Fruit fly (Drosophila melanogaster) whole organism, embryonic: ENCODE measurements around the gene COX7AL2.

Experiments used
- CG10366 ChIP-seq: fragments of 200-800 bp; sonication (Bioruptor generic); IDR thresholded peaks from 2 replicates; pipeline ENCODE4 v1.3.6; 2022; ENCODE audit warnings: missing biosample characterization, missing genetic modification characterization
- CG10565 ChIP-seq: fragments of 200-800 bp; sonication (Bioruptor generic); optimal IDR thresholded peaks from 3 replicates; lab custom pipeline; 2016; ENCODE audit warnings: missing biosample characterization, mild to moderate bottlenecking, missing genetic modification characterization
- CG10979 ChIP-seq: fragments of 200-800 bp; sonication (Bioruptor generic); optimal IDR thresholded peaks from 2 replicates; lab custom pipeline; 2018; ENCODE audit warnings: missing biosample characterization, mild to moderate bottlenecking, missing genetic modification characterization, moderate library complexity
- CG11456 ChIP-seq: fragments of 200-800 bp; sonication (Bioruptor generic); IDR thresholded peaks from 3 replicates; pipeline ENCODE4 v1.3.6; 2022; ENCODE audit warnings: missing biosample characterization, missing genetic modification characterization
- CG11504 ChIP-seq: fragments of 200-800 bp; sonication (Bioruptor generic); optimal IDR thresholded peaks from 3 replicates; lab custom pipeline; 2019; ENCODE audit warnings: missing biosample characterization, mild to moderate bottlenecking, missing genetic modification characterization, moderate library complexity
- CG11696 ChIP-seq: fragments of 200-800 bp; sonication (Bioruptor generic); IDR thresholded peaks from 2 replicates; pipeline ENCODE4 v1.3.6; 2022; ENCODE audit warnings: missing biosample characterization, missing genetic modification characterization
- CG1233 ChIP-seq: fragments of 200-800 bp; sonication (Bioruptor generic); optimal IDR thresholded peaks from 4 replicates; lab custom pipeline; 2018; ENCODE audit warnings: missing biosample characterization, mild to moderate bottlenecking, missing genetic modification characterization
- CG12391 ChIP-seq: fragments of 200-800 bp; sonication (Bioruptor generic); optimal IDR thresholded peaks from 3 replicates; lab custom pipeline; 2018; ENCODE audit warnings: missing biosample characterization, mild to moderate bottlenecking, missing genetic modification characterization, moderate library complexity
- CG12659 ChIP-seq: fragments of 200-800 bp; sonication (Bioruptor generic); optimal IDR thresholded peaks from 3 replicates; lab custom pipeline; 2017; ENCODE audit warnings: mild to moderate bottlenecking, missing biosample characterization, missing genetic modification reagents, missing genetic modification characterization
- CG12769 ChIP-seq: fragments of 200-800 bp; sonication (Bioruptor generic); optimal IDR thresholded peaks from 2 replicates; lab custom pipeline; 2019; ENCODE audit warnings: missing biosample characterization, mild to moderate bottlenecking, missing genetic modification characterization, moderate library complexity
- CG15479 ChIP-seq: fragments of 200-800 bp; sonication (Bioruptor generic); optimal IDR thresholded peaks from 3 replicates; lab custom pipeline; 2019; ENCODE audit warnings: missing biosample characterization, mild to moderate bottlenecking, missing genetic modification characterization, moderate library complexity
- CG16863 ChIP-seq: fragments of 200-800 bp; sonication (Bioruptor generic); optimal IDR thresholded peaks from 3 replicates; lab custom pipeline; 2016; ENCODE audit warnings: missing biosample characterization, missing genetic modification characterization
- CG17359 ChIP-seq: fragments of 200-800 bp; sonication (Bioruptor generic); optimal IDR thresholded peaks from 3 replicates; lab custom pipeline; 2018; ENCODE audit warnings: missing biosample characterization, mild to moderate bottlenecking, missing genetic modification characterization, moderate library complexity
- CG17361 ChIP-seq: fragments of 200-800 bp; sonication (Bioruptor generic); IDR thresholded peaks from 3 replicates; pipeline ENCODE4 v1.3.6; 2022; ENCODE audit warnings: missing biosample characterization, missing genetic modification characterization
- CG18599 ChIP-seq: fragments of 200-800 bp; sonication (Bioruptor generic); optimal IDR thresholded peaks from 3 replicates; lab custom pipeline; 2017; ENCODE audit warnings: missing biosample characterization, missing genetic modification characterization, mild to moderate bottlenecking, moderate library complexity, missing genetic modification reagents
- CG2712 ChIP-seq: fragments of 200-800 bp; optimal IDR thresholded peaks from 3 replicates; lab custom pipeline; 2019; ENCODE audit warnings: missing biosample characterization, mild to moderate bottlenecking, missing genetic modification characterization, moderate library complexity
- CG34376 ChIP-seq: fragments of 200-800 bp; sonication (Bioruptor generic); optimal IDR thresholded peaks from 2 replicates; lab custom pipeline; 2018; ENCODE audit warnings: missing biosample characterization, mild to moderate bottlenecking, missing genetic modification characterization
- CG4707 ChIP-seq: fragments of 200-800 bp; sonication (Bioruptor generic); optimal IDR thresholded peaks from 2 replicates; lab custom pipeline; 2018; ENCODE audit warnings: missing biosample characterization, mild to moderate bottlenecking, missing genetic modification characterization, moderate library complexity
- CG6254 ChIP-seq: fragments of 200-800 bp; sonication (Bioruptor generic); optimal IDR thresholded peaks from 3 replicates; lab custom pipeline; 2017; ENCODE audit warnings: mild to moderate bottlenecking, missing biosample characterization, missing genetic modification reagents, missing genetic modification characterization
- CG7372 ChIP-seq: fragments of 200-800 bp; sonication (Bioruptor generic); IDR thresholded peaks from 2 replicates; pipeline ENCODE4 v1.3.6; 2022; ENCODE audit warnings: missing biosample characterization, missing genetic modification characterization
- CkIIα-i1 ChIP-seq: fragments of 200-800 bp; sonication (Bioruptor generic); IDR thresholded peaks from 2 replicates; pipeline ENCODE4 v1.3.6; 2022; ENCODE audit warnings: missing biosample characterization, missing genetic modification characterization
- Dad ChIP-seq: fragments of 200-800 bp; sonication (Bioruptor generic); optimal IDR thresholded peaks from 3 replicates; lab custom pipeline; 2016; ENCODE audit warnings: missing biosample characterization, missing genetic modification characterization
- Hr3 ChIP-seq: fragments of 200-800 bp; sonication (Bioruptor generic); optimal IDR thresholded peaks from 3 replicates; lab custom pipeline; 2016; ENCODE audit warnings: missing biosample characterization, missing genetic modification characterization
- Mes4 ChIP-seq: fragments of 200-800 bp; sonication (Bioruptor generic); optimal IDR thresholded peaks from 2 replicates; lab custom pipeline; 2016; ENCODE audit warnings: missing biosample characterization, missing genetic modification characterization
- Ssrp ChIP-seq: fragments of 200-800 bp; sonication (Bioruptor generic); optimal IDR thresholded peaks from 2 replicates; lab custom pipeline; 2018; ENCODE audit warnings: missing biosample characterization, mild to moderate bottlenecking, missing genetic modification characterization, moderate library complexity
- Xbp1 ChIP-seq: fragments of 200-800 bp; sonication (Bioruptor generic); optimal IDR thresholded peaks from 3 replicates; lab custom pipeline; 2016; ENCODE audit warnings: missing biosample characterization, mild to moderate bottlenecking, missing genetic modification characterization
- abd-A ChIP-seq: fragments of 200-800 bp; sonication (Bioruptor generic); optimal IDR thresholded peaks from 3 replicates; lab custom pipeline; 2019; ENCODE audit warnings: missing biosample characterization, mild to moderate bottlenecking, missing genetic modification characterization, moderate library complexity
- aop ChIP-seq: fragments of 200-800 bp; sonication (Bioruptor generic); IDR thresholded peaks from 2 replicates; pipeline ENCODE4 v1.3.6; 2022; ENCODE audit warnings: missing biosample characterization, missing genetic modification characterization
- bsh ChIP-seq, 2 experiments: fragments of 200-800 bp; sonication (Bioruptor generic); optimal IDR thresholded peaks; 2 replicates each; lab custom pipeline; 2017 to 2018; ENCODE audit warnings: mild to moderate bottlenecking in 2 of 2, missing biosample characterization in 2 of 2, missing genetic modification characterization in 2 of 2, moderate library complexity in 1 of 2
- crol ChIP-seq: fragments of 200-800 bp; sonication (Bioruptor generic); IDR thresholded peaks from 2 replicates; pipeline ENCODE4 v1.3.6; 2022; ENCODE audit warnings: missing biosample characterization, missing genetic modification characterization
- dmrt11E ChIP-seq: fragments of 200-800 bp; sonication (Bioruptor generic); optimal IDR thresholded peaks from 3 replicates; lab custom pipeline; 2018; ENCODE audit warnings: missing biosample characterization, mild to moderate bottlenecking, missing genetic modification characterization, moderate library complexity
- dmrt99B ChIP-seq: fragments of 200-800 bp; sonication (Bioruptor generic); optimal IDR thresholded peaks from 2 replicates; lab custom pipeline; 2018; ENCODE audit warnings: missing biosample characterization, mild to moderate bottlenecking, missing genetic modification characterization, moderate library complexity
- dysf ChIP-seq: fragments of 200-800 bp; sonication (Bioruptor generic); IDR thresholded peaks from 3 replicates; pipeline ENCODE4 v1.3.6; 2022; ENCODE audit warnings: missing biosample characterization, missing genetic modification characterization
- gt ChIP-seq: fragments of 200-800 bp; sonication (Bioruptor generic); IDR thresholded peaks from 2 replicates; pipeline ENCODE4 v1.3.6; 2022; ENCODE audit warnings: missing biosample characterization, missing genetic modification characterization
- insv ChIP-seq, 2 experiments: fragments of 200-800 bp; sonication (Bioruptor generic); optimal IDR thresholded peaks; 3 replicates each; lab custom pipeline; 2016 to 2018; ENCODE audit warnings: missing biosample characterization in 2 of 2, missing genetic modification characterization in 2 of 2
- kah ChIP-seq: fragments of 200-800 bp; sonication (Bioruptor generic); optimal IDR thresholded peaks from 2 replicates; lab custom pipeline; 2018; ENCODE audit warnings: missing biosample characterization, mild to moderate bottlenecking, missing genetic modification characterization
- kni ChIP-seq: fragments of 200-800 bp; sonication (Bioruptor generic); optimal IDR thresholded peaks from 3 replicates; lab custom pipeline; 2017; ENCODE audit warnings: mild to moderate bottlenecking, missing biosample characterization, missing genetic modification reagents, missing genetic modification characterization
- lbe ChIP-seq: fragments of 200-800 bp; sonication (Bioruptor generic); optimal IDR thresholded peaks from 2 replicates; lab custom pipeline; 2016; ENCODE audit warnings: missing biosample characterization, mild to moderate bottlenecking, missing genetic modification characterization
- luna ChIP-seq: fragments of 200-800 bp; sonication (Bioruptor generic); optimal IDR thresholded peaks from 2 replicates; lab custom pipeline; 2016; ENCODE audit warnings: missing biosample characterization, missing genetic modification characterization
- mirr ChIP-seq: fragments of 200-800 bp; sonication (Bioruptor generic); optimal IDR thresholded peaks from 3 replicates; lab custom pipeline; 2018; ENCODE audit warnings: missing biosample characterization, mild to moderate bottlenecking, missing genetic modification characterization
- nom ChIP-seq: fragments of 200-800 bp; sonication (Bioruptor generic); optimal IDR thresholded peaks from 2 replicates; lab custom pipeline; 2017; ENCODE audit warnings: missing biosample characterization, missing genetic modification characterization, mild to moderate bottlenecking, moderate library complexity, missing genetic modification reagents
- pita ChIP-seq: fragments of 200-800 bp; sonication (Bioruptor generic); optimal IDR thresholded peaks from 2 replicates; lab custom pipeline; 2017; ENCODE audit warnings: missing biosample characterization, mild to moderate bottlenecking, missing genetic modification characterization
- pum ChIP-seq: fragments of 200-800 bp; sonication (Bioruptor generic); optimal IDR thresholded peaks from 2 replicates; lab custom pipeline; 2016; ENCODE audit warnings: missing biosample characterization, missing genetic modification characterization
- scrt ChIP-seq: fragments of 200-800 bp; sonication (Bioruptor generic); optimal IDR thresholded peaks from 2 replicates; lab custom pipeline; 2018; ENCODE audit warnings: missing biosample characterization, mild to moderate bottlenecking, missing genetic modification characterization, moderate library complexity
- ssp ChIP-seq: fragments of 200-800 bp; sonication (Bioruptor generic); IDR thresholded peaks from 2 replicates; pipeline ENCODE4 v1.3.6; 2022; ENCODE audit warnings: missing biosample characterization, missing genetic modification characterization
- trem ChIP-seq: fragments of 200-800 bp; optimal IDR thresholded peaks from 3 replicates; lab custom pipeline; 2019; ENCODE audit warnings: missing biosample characterization, mild to moderate bottlenecking, missing genetic modification characterization, moderate library complexity
- unpg ChIP-seq: fragments of 200-800 bp; sonication (Bioruptor generic); optimal IDR thresholded peaks from 3 replicates; lab custom pipeline; 2018; ENCODE audit warnings: missing biosample characterization, mild to moderate bottlenecking, missing genetic modification characterization, moderate library complexity
- vfl ChIP-seq: fragments of 200-800 bp; sonication (Bioruptor generic); optimal IDR thresholded peaks from 2 replicates; lab custom pipeline; 2016; ENCODE audit warnings: missing biosample characterization, missing genetic modification characterization
- vvl ChIP-seq: fragments of 200-800 bp; sonication (Bioruptor generic); IDR thresholded peaks from 2 replicates; pipeline ENCODE4 v1.3.6; 2022; ENCODE audit warnings: missing biosample characterization, missing genetic modification characterization

COX7AL2 gene

dm6 chr2L:2163568-2163953 lies 34.2 kb downstream of the COX7AL2 start (continued):
- TF ChIP-seq CG11456 (peak; percentile 86), CG34376 (GFP tag; lab: Kevin White, UChicago) (no peak), CG16863 (peak; percentile 95), insv (GFP tag; optimal IDR thresholded peaks at IDR 0.05; lab: Kevin White, UChicago) (no peak), CG10366 (GFP tag; lab: Robert Waterston, UW) (peak; percentile 89), CG12659 (GFP tag; lab: Kevin White, UChicago) (peak; percentile 89), scrt (GFP tag; lab: Kevin White, UChicago) (peak; percentile 60), Mes4 (peak; percentile 95), CG6254 (GFP tag; lab: Kevin White, UChicago) (peak; percentile 85), CG7372 (GFP tag; lab: Robert Waterston, UW) (peak; percentile 82), CG10565 (GFP tag; lab: Kevin White, UChicago) (peak; percentile 17), CG12769 (tag; lab: Kevin White, UChicago) (peak; percentile 74), CG18599 (GFP tag; lab: Kevin White, UChicago) (peak; percentile 84), luna (GFP tag; lab: Kevin White, UChicago) (peak; percentile 39), dysf (peak; percentile 91), CG15479 (GFP tag; lab: Kevin White, UChicago) (peak; percentile 78), ssp (GFP tag; lab: Robert Waterston, UW) (peak; percentile 87), trem (tag; lab: Kevin White, UChicago) (peak; percentile 90), Dad (peak; percentile 88), dmrt11E (tag; lab: Kevin White, UChicago) (peak; percentile 97), abd-A (peak; percentile 15), pum (peak; percentile 94), kni (GFP tag; lab: Kevin White, UChicago) (peak; percentile 93), Hr3 (GFP tag; lab: Kevin White, UChicago) (peak; percentile 88), mirr (GFP tag; lab: Kevin White, UChicago) (no peak), CG17361 (GFP tag; lab: Robert Waterston, UW) (peak; percentile 91)

dm6 chr2L:2162729-2163567 lies 34.8 kb downstream of the COX7AL2 start:
- no peak for TF ChIP-seq lbe (GFP tag; lab: Kevin White, UChicago)
- TF ChIP-seq CG11696: peak; percentile 86
- peak; percentile 5 for TF ChIP-seq CG4707 (GFP tag; lab: Kevin White, UChicago)
- TF ChIP-seq unpg (GFP tag; lab: Kevin White, UChicago): peak; percentile 5
- peak; percentile 88 for TF ChIP-seq crol (GFP tag; lab: Robert Waterston, UW)
- TF ChIP-seq dmrt99B: peak; percentile 6
- TF ChIP-seq aop (GFP tag; lab: Robert Waterston, UW): peak; percentile 67; the same call in 1 of the 2 replicates
- peak; percentile 19 for TF ChIP-seq CG11504 (tag; lab: Kevin White, UChicago)
- TF ChIP-seq Xbp1: peak; percentile 33
- TF ChIP-seq kah: peak; percentile 75
- no peak for TF ChIP-seq vfl (GFP tag; lab: Kevin White, UChicago)
- TF ChIP-seq bsh (GFP tag; optimal IDR thresholded peaks at IDR 0.05; lab: Kevin White, UChicago): peak in 1 of 2 experiments; percentile 42
- TF ChIP-seq CkIIα-i1 (GFP tag; lab: Robert Waterston, UW): no peak
- TF ChIP-seq CG10979 (tag; lab: Kevin White, UChicago): peak; percentile 18
- peak; percentile 46 for TF ChIP-seq nom (GFP tag; lab: Kevin White, UChicago)
- TF ChIP-seq Ssrp (tag; lab: Kevin White, UChicago): peak; percentile 19
- TF ChIP-seq CG2712 (tag; lab: Kevin White, UChicago): peak; percentile 3
- TF ChIP-seq gt (GFP tag; lab: Robert Waterston, UW): no peak
- peak; percentile 6; the same call in 1 of the 2 replicates for TF ChIP-seq vvl (GFP tag; lab: Robert Waterston, UW)
- TF ChIP-seq CG17359: peak; percentile 30
- peak; percentile 20 for TF ChIP-seq CG12391 (tag; lab: Kevin White, UChicago)
- TF ChIP-seq CG1233 (GFP tag; lab: Kevin White, UChicago): peak; percentile 23
- no peak for TF ChIP-seq pita
